Worm (Caenorhabditis elegans): ENCODE results near the gene tbx-39.
"Not testable (repeated sequence)": the region's sequence is repeated elsewhere in the genome, so short reads cannot be mapped to it uniquely, and the experiment has no call there.

The tbx-39 gene

ce11 chrIV:15311590-15311989 is 12.1 kb upstream of the tbx-39 start, which contains the start of gene Y73F8A.12:
Gene Y73F8A.12, minus strand, starts transcription at chrIV:15311690.
- not testable (repeated sequence) for TF ChIP-seq mdl-1, C34F6.9, ceh-16 (tag; optimal IDR thresholded peaks at IDR 0.05)

ce11 chrIV:15312008-15312407 is 11.7 kb upstream of the tbx-39 start, which contains the start of gene Y73F8A.13:
Gene Y73F8A.13, plus strand, starts transcription at chrIV:15312247.
- TF ChIP-seq C34F6.9 (tag; optimal IDR thresholded peaks at IDR 0.05) = peak; percentile 19
- TF ChIP-seq dmd-4 (tag; optimal IDR thresholded peaks at IDR 0.05) = no peak

ce11 chrIV:15315502-15315901 is 8.2 kb upstream of the tbx-39 start:
- TF ChIP-seq lin-11 (tag; optimal IDR thresholded peaks at IDR 0.05) = no peak

- not testable (repeated sequence) for TF ChIP-seq elt-3 (tag; optimal IDR thresholded peaks at IDR 0.05); sma-3 (GFP tag; optimal IDR thresholded peaks at IDR 0.05); nhr-77 (tag; optimal IDR thresholded peaks at IDR 0.05)
Measured at ce11 chrIV:15318982-15319381, 4.7 kb upstream of the tbx-39 start, which contains the start of gene Y73F8A.14. Gene Y73F8A.14, minus strand, starts transcription at chrIV:15319082.

- TF ChIP-seq nhr-25 (tag; optimal IDR thresholded peaks at IDR 0.05) (no peak), sma-9 (GFP tag; optimal IDR thresholded peaks at IDR 0.05) (no peak), sma-9 (tag; optimal IDR thresholded peaks at IDR 0.05) (no peak), unc-62 (GFP tag; optimal IDR thresholded peaks at IDR 0.05) (no peak), skn-1 (tag; optimal IDR thresholded peaks at IDR 0.05) (no peak), ceh-16 (tag; optimal IDR thresholded peaks at IDR 0.05) (no peak), egl-27 (tag; optimal IDR thresholded peaks at IDR 0.05) (no peak), lsy-2 (tag; optimal IDR thresholded peaks at IDR 0.05) (no peak), ztf-1 (GFP tag; conservative IDR thresholded peaks at IDR 0.05) (no peak), sem-4 (tag; optimal IDR thresholded peaks at IDR 0.05) (no peak), nhr-12 (tag; optimal IDR thresholded peaks at IDR 0.05) (no peak), lin-13 (GFP tag; optimal IDR thresholded peaks at IDR 0.05) (no peak), elt-1 (tag; optimal IDR thresholded peaks at IDR 0.05) (no peak), nhr-237 (tag; optimal IDR thresholded peaks at IDR 0.05) (no peak), nhr-21 (tag; optimal IDR thresholded peaks at IDR 0.05) (no peak), ama-1 (optimal IDR thresholded peaks at IDR 0.05) (no peak)
Measured at ce11 chrIV:15321279-15321678, 2.4 kb upstream of the tbx-39 start, which contains the start of gene Y73F8A.15. Gene Y73F8A.15, plus strand, starts transcription at chrIV:15321579.

ce11 chrIV:15328092-15328491 is 4.4 kb downstream of the tbx-39 start, which contains the start of gene tbx-40:
Gene tbx-40, minus strand, starts transcription at chrIV:15328192.
- no peak for TF ChIP-seq nhr-12 (tag; optimal IDR thresholded peaks at IDR 0.05)
- TF ChIP-seq lin-39 (tag; optimal IDR thresholded peaks at IDR 0.05) = no peak
- no peak for TF ChIP-seq ztf-11 (tag; optimal IDR thresholded peaks at IDR 0.05)
- TF ChIP-seq nhr-129 (tag; optimal IDR thresholded peaks at IDR 0.05) = no peak
- TF ChIP-seq peb-1 (tag; optimal IDR thresholded peaks at IDR 0.05) = no peak
- TF ChIP-seq unc-55 (GFP tag; optimal IDR thresholded peaks at IDR 0.05) = no peak
- TF ChIP-seq nhr-237 (tag; optimal IDR thresholded peaks at IDR 0.05) = no peak
- TF ChIP-seq ama-1 (optimal IDR thresholded peaks at IDR 0.05) = no peak

ce11 chrIV:15336778-15337177 is 13.1 kb downstream of the tbx-39 start, which contains the start of gene irld-59:
Gene irld-59, plus strand, starts transcription at chrIV:15337078.
- TF ChIP-seq unc-39 (tag; optimal IDR thresholded peaks at IDR 0.05) = no peak
- TF ChIP-seq C34F6.9 (tag; optimal IDR thresholded peaks at IDR 0.05) = no peak
- TF ChIP-seq sma-3 (GFP tag; optimal IDR thresholded peaks at IDR 0.05) = no peak
- TF ChIP-seq snpc-4 (tag; optimal IDR thresholded peaks at IDR 0.05) = no peak
- no peak for TF ChIP-seq ceh-82 (tag; optimal IDR thresholded peaks at IDR 0.05)
- TF ChIP-seq zag-1 (tag; optimal IDR thresholded peaks at IDR 0.05) = no peak
- no peak for TF ChIP-seq peb-1 (tag; optimal IDR thresholded peaks at IDR 0.05)
- TF ChIP-seq unc-62 (GFP tag; optimal IDR thresholded peaks at IDR 0.05) = no peak
- TF ChIP-seq ztf-11 (tag; optimal IDR thresholded peaks at IDR 0.05) = no peak
- TF ChIP-seq ZK546.5 (tag; optimal IDR thresholded peaks at IDR 0.05) = no peak
- TF ChIP-seq lsy-2 (tag; optimal IDR thresholded peaks at IDR 0.05) = no peak
- no peak for TF ChIP-seq R02D3.7 (tag; optimal IDR thresholded peaks at IDR 0.05)
- no peak for TF ChIP-seq lin-39 (tag; optimal IDR thresholded peaks at IDR 0.05)
- TF ChIP-seq nhr-10 (tag; optimal IDR thresholded peaks at IDR 0.05) = no peak
- TF ChIP-seq ztf-4 (tag; optimal IDR thresholded peaks at IDR 0.05) = no peak
- no peak for TF ChIP-seq nhr-23 (tag; optimal IDR thresholded peaks at IDR 0.05)
- no peak for TF ChIP-seq Y55F3AM.14 (GFP tag; optimal IDR thresholded peaks at IDR 0.05)
